Worm (Caenorhabditis elegans) whole organism, late embryonic: ENCODE data around the gene F52C12.6.
A peak's percentile ranks its signal among the peaks of the same experiment; 100 is the strongest.

Experiments used
- C08G9.2 ChIP-seq: sonication (generic microtip); optimal IDR thresholded peaks from 2 replicates; lab custom pipeline; 2016; ENCODE audit warnings: mild to moderate bottlenecking, missing genetic modification characterization, moderate library complexity, missing compliant biosample characterization
- C38D4.7 ChIP-seq: fragments of 200-800 bp; sonication (Bioruptor generic); optimal IDR thresholded peaks from 2 replicates; lab custom pipeline; 2018; ENCODE audit warnings: mild to moderate bottlenecking, missing genetic modification characterization, moderate library complexity, missing compliant biosample characterization
- F13H6.1 ChIP-seq: sonication (generic microtip); optimal IDR thresholded peaks from 2 replicates; lab custom pipeline; 2016; ENCODE audit warnings: missing genetic modification characterization, missing compliant biosample characterization
- K09A11.1 ChIP-seq: sonication (generic microtip); optimal IDR thresholded peaks from 2 replicates; lab custom pipeline; 2017; ENCODE audit warnings: antibody characterized with exemption, mild to moderate bottlenecking, missing genetic modification characterization, missing compliant biosample characterization; ENCODE audit not compliant: insufficient read depth
- T23F11.4 ChIP-seq: fragments of 200-800 bp; sonication (Bioruptor generic); optimal IDR thresholded peaks from 2 replicates; lab custom pipeline; 2018; ENCODE audit warnings: mild to moderate bottlenecking, missing genetic modification characterization, missing compliant biosample characterization
- Y22D7AL.16 ChIP-seq: sonication (generic microtip); optimal IDR thresholded peaks from 2 replicates; lab custom pipeline; 2016; ENCODE audit warnings: missing genetic modification characterization, missing compliant biosample characterization
- ceh-19 ChIP-seq: fragments of 200-800 bp; sonication (Bioruptor generic); optimal IDR thresholded peaks from 2 replicates; lab custom pipeline; 2018; ENCODE audit warnings: mild to moderate bottlenecking, missing genetic modification characterization, missing compliant biosample characterization
- ceh-22 ChIP-seq: sonication (generic microtip); optimal IDR thresholded peaks from 2 replicates; lab custom pipeline; 2017; ENCODE audit warnings: missing biosample characterization, missing genetic modification characterization
- ceh-30 ChIP-seq: fragments of 150-350 bp; optimal IDR thresholded peaks from 2 replicates; lab custom pipeline; 2014; ENCODE audit warnings: missing biosample characterization, missing genetic modification characterization
- ceh-31 ChIP-seq: sonication (generic microtip); optimal IDR thresholded peaks from 2 replicates; lab custom pipeline; 2016; ENCODE audit warnings: missing genetic modification characterization, missing compliant biosample characterization
- ceh-34 ChIP-seq: sonication (generic microtip); optimal IDR thresholded peaks from 2 replicates; lab custom pipeline; 2016; ENCODE audit warnings: mild to moderate bottlenecking, missing genetic modification characterization, missing compliant biosample characterization
- ceh-45 ChIP-seq: fragments of 200-800 bp; sonication (Bioruptor generic); IDR thresholded peaks from 2 replicates; pipeline ENCODE4 v1.3.6; 2022; ENCODE audit warnings: missing genetic modification reagents, missing genetic modification characterization, missing compliant biosample characterization
- ceh-48 ChIP-seq: sonication (generic microtip); optimal IDR thresholded peaks from 2 replicates; lab custom pipeline; 2016; ENCODE audit warnings: missing genetic modification characterization, inconsistent platforms, missing compliant biosample characterization
- ceh-6 ChIP-seq: fragments of 200-800 bp; sonication (Bioruptor generic); optimal IDR thresholded peaks from 2 replicates; lab custom pipeline; 2018; ENCODE audit warnings: mild to moderate bottlenecking, missing genetic modification characterization, missing compliant biosample characterization
- che-1 ChIP-seq: sonication (generic microtip); optimal IDR thresholded peaks from 2 replicates; lab custom pipeline; 2016; ENCODE audit warnings: mild to moderate bottlenecking, missing genetic modification characterization, missing compliant biosample characterization
- dve-1 ChIP-seq: sonication (generic microtip); optimal IDR thresholded peaks from 2 replicates; lab custom pipeline; 2017; ENCODE audit warnings: antibody characterized with exemption, mild to moderate bottlenecking, missing genetic modification characterization, missing compliant biosample characterization
- ets-4 ChIP-seq: sonication (generic microtip); optimal IDR thresholded peaks from 2 replicates; lab custom pipeline; 2016; ENCODE audit warnings: missing genetic modification characterization, missing compliant biosample characterization
- fkh-10 ChIP-seq: fragments of 150-350 bp; optimal IDR thresholded peaks from 2 replicates; lab custom pipeline; 2014; ENCODE audit warnings: missing biosample characterization, missing genetic modification reagents, missing genetic modification characterization
- fkh-6 ChIP-seq: sonication (generic microtip); optimal IDR thresholded peaks from 2 replicates; lab custom pipeline; 2016; ENCODE audit warnings: missing genetic modification characterization, missing compliant biosample characterization
- gmeb-2 ChIP-seq: sonication (generic microtip); optimal IDR thresholded peaks from 2 replicates; lab custom pipeline; 2016; ENCODE audit warnings: missing genetic modification characterization, inconsistent platforms, missing compliant biosample characterization
- hlh-13 ChIP-seq: fragments of 200-800 bp; sonication (Bioruptor generic); optimal IDR thresholded peaks from 2 replicates; lab custom pipeline; 2018; ENCODE audit warnings: mild to moderate bottlenecking, missing genetic modification characterization, missing compliant biosample characterization
- hlh-15 ChIP-seq: sonication (generic microtip); optimal IDR thresholded peaks from 2 replicates; lab custom pipeline; 2016; ENCODE audit warnings: missing genetic modification characterization, missing compliant biosample characterization
- hlh-30 ChIP-seq: sonication (generic microtip); optimal IDR thresholded peaks from 2 replicates; lab custom pipeline; 2017; ENCODE audit warnings: antibody characterized with exemption, missing genetic modification characterization, missing compliant biosample characterization; ENCODE audit not compliant: insufficient read depth
- hlh-6 ChIP-seq: sonication (generic microtip); optimal IDR thresholded peaks from 2 replicates; lab custom pipeline; 2016; ENCODE audit warnings: missing genotype, missing genetic modification characterization, missing compliant biosample characterization
- hlh-8 ChIP-seq: sonication (generic microtip); optimal IDR thresholded peaks from 2 replicates; lab custom pipeline; 2016; ENCODE audit warnings: missing genotype, missing genetic modification characterization, missing compliant biosample characterization
- lin-11 ChIP-seq: fragments of 200-800 bp; sonication (Bioruptor generic); optimal IDR thresholded peaks from 2 replicates; lab custom pipeline; 2018; ENCODE audit warnings: mild to moderate bottlenecking, missing genetic modification characterization, missing compliant biosample characterization
- madf-2 ChIP-seq: sonication (generic microtip); optimal IDR thresholded peaks from 2 replicates; lab custom pipeline; 2017; ENCODE audit warnings: missing genetic modification characterization, missing compliant biosample characterization
- nfya-1 ChIP-seq: sonication (generic microtip); optimal IDR thresholded peaks from 2 replicates; lab custom pipeline; 2017; ENCODE audit warnings: missing genetic modification characterization, mild to moderate bottlenecking, missing compliant biosample characterization, antibody characterized with exemption, moderate library complexity
- nhr-232 ChIP-seq: sonication (generic microtip); optimal IDR thresholded peaks from 2 replicates; lab custom pipeline; 2016; ENCODE audit warnings: missing genetic modification characterization, missing compliant biosample characterization
- npax-4 ChIP-seq: sonication (generic microtip); optimal IDR thresholded peaks from 2 replicates; lab custom pipeline; 2016; ENCODE audit warnings: missing genetic modification characterization, missing compliant biosample characterization
- pag-3 ChIP-seq: sonication (generic microtip); optimal IDR thresholded peaks from 2 replicates; lab custom pipeline; 2016; ENCODE audit warnings: missing compliant biosample characterization, missing genetic modification characterization, borderline replicate concordance
- pat-9 ChIP-seq: fragments of 200-800 bp; sonication (Bioruptor generic); optimal IDR thresholded peaks from 2 replicates; lab custom pipeline; 2018; ENCODE audit warnings: mild to moderate bottlenecking, missing genetic modification characterization, moderate library complexity, missing compliant biosample characterization
- pha-2 ChIP-seq: sonication (generic microtip); optimal IDR thresholded peaks from 2 replicates; lab custom pipeline; 2017; ENCODE audit warnings: mild to moderate bottlenecking, missing genetic modification characterization, missing compliant biosample characterization
- pqm-1 ChIP-seq: sonication (generic microtip); optimal IDR thresholded peaks from 2 replicates; lab custom pipeline; 2016; ENCODE audit warnings: missing genetic modification characterization, missing compliant biosample characterization
- pros-1 ChIP-seq: fragments of 150-350 bp; optimal IDR thresholded peaks from 2 replicates; lab custom pipeline; 2014; ENCODE audit warnings: missing biosample characterization, missing genetic modification reagents, missing genetic modification characterization
- ref-2 ChIP-seq: sonication (generic microtip); optimal IDR thresholded peaks from 2 replicates; lab custom pipeline; 2016; ENCODE audit warnings: missing genetic modification characterization, missing compliant biosample characterization
- sdc-2 ChIP-seq: sonication (generic microtip); optimal IDR thresholded peaks from 2 replicates; lab custom pipeline; 2016; ENCODE audit warnings: missing genotype, missing genetic modification characterization, missing compliant biosample characterization
- tbx-7 ChIP-seq: sonication (generic microtip); optimal IDR thresholded peaks from 2 replicates; lab custom pipeline; 2016; ENCODE audit warnings: missing genotype, missing genetic modification characterization, missing compliant biosample characterization
- ttx-3 ChIP-seq: sonication (generic microtip); optimal IDR thresholded peaks from 2 replicates; lab custom pipeline; 2016; ENCODE audit warnings: missing genetic modification reagents, missing genetic modification characterization, missing compliant biosample characterization
- unc-3 ChIP-seq, 2 experiments: fragments of 200-800 bp in 1 of 2; sonication (Bioruptor generic) in 1 of 2; sonication (generic microtip) in 1 of 2; conservative IDR thresholded peaks in 1 of 2; optimal IDR thresholded peaks in 1 of 2; 2 replicates each; pipeline versions ENCODE4 v1.3.6 to Lab custom; 2016 to 2022; ENCODE audit warnings: missing compliant biosample characterization in 2 of 2, missing genetic modification characterization in 2 of 2, missing genetic modification reagents in 1 of 2
- unc-42 ChIP-seq: sonication (generic microtip); optimal IDR thresholded peaks from 2 replicates; lab custom pipeline; 2016; ENCODE audit warnings: missing genotype, missing genetic modification characterization, missing compliant biosample characterization
- unc-86 ChIP-seq: sonication (generic microtip); optimal IDR thresholded peaks from 2 replicates; lab custom pipeline; 2016; ENCODE audit warnings: missing genetic modification characterization, missing compliant biosample characterization
- zip-5 ChIP-seq: sonication (generic microtip); optimal IDR thresholded peaks from 2 replicates; lab custom pipeline; 2016; ENCODE audit warnings: missing genetic modification characterization, missing compliant biosample characterization

F52C12.6 gene

DNA sequence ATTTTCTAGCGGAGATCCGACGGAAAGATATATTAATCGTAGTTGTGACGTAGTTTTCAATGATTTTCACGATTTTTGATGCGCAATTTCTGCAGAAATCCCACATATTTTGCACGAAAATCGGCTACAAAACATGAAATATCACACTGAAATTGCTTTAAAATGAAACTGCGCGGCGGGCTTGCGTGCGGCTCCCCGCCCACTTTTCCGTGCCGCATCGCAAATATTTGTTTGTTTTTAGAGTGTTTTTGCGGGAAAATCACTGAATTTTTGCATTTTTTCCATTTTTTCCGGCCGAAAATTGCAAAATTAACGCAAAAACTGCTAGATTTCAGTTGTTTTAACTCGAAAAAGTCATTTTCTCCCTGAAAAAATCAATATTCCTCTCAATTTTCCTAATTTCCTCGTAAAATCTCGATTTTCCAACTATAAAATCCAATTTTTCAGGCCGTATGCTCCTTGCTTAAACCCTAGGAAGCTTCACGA is 24.5 kb downstream of the F52C12.6 start, which contains the start of gene Y76B12C.6 (continued):
- no peak; the same call in 1 of the 2 replicates for TF ChIP-seq unc-3 (GFP tag; conservative IDR thresholded peaks at IDR 0.05; lab: Robert Waterston, UW)
- peak; percentile 31 for TF ChIP-seq unc-3 (tag; optimal IDR thresholded peaks at IDR 0.05; lab: Kevin White, UChicago)
- TF ChIP-seq T23F11.4 (GFP tag; lab: Kevin White, UChicago) = peak; percentile 30
- TF ChIP-seq ceh-22 (tag; lab: Kevin White, UChicago) = no peak
- TF ChIP-seq hlh-13 (GFP tag; lab: Kevin White, UChicago) = peak; percentile 34
- TF ChIP-seq zip-5 = peak; percentile 17
- TF ChIP-seq che-1 (tag; lab: Kevin White, UChicago) = peak; percentile 66
- no peak for TF ChIP-seq dve-1 (tag; lab: Kevin White, UChicago)
- TF ChIP-seq hlh-30 (tag; lab: Kevin White, UChicago) = no peak
- TF ChIP-seq pat-9 (tag; lab: Kevin White, UChicago) = peak; percentile 70
- TF ChIP-seq fkh-10 (GFP tag; lab: Kevin White, UChicago) = no peak
- no peak for TF ChIP-seq pros-1 (tag; lab: Kevin White, UChicago)
- TF ChIP-seq madf-2 (tag; lab: Kevin White, UChicago) = no peak
- TF ChIP-seq ref-2 = peak; percentile 26
- TF ChIP-seq ceh-19 (GFP tag; lab: Kevin White, UChicago) = peak; percentile 2
- TF ChIP-seq C38D4.7 (GFP tag; lab: Kevin White, UChicago) = peak; percentile 56
- peak; percentile 39 for TF ChIP-seq ceh-31 (tag; lab: Kevin White, UChicago)
- no peak for TF ChIP-seq hlh-15 (tag; lab: Kevin White, UChicago)
- peak; percentile 59 for TF ChIP-seq unc-86 (tag; lab: Kevin White, UChicago)
- TF ChIP-seq nhr-232 (tag; lab: Kevin White, UChicago) = peak; percentile 48
- TF ChIP-seq npax-4 (tag; lab: Kevin White, UChicago) = no peak
- TF ChIP-seq nfya-1 (tag; lab: Kevin White, UChicago) = peak; percentile 7
- no peak for TF ChIP-seq K09A11.1 (tag; lab: Kevin White, UChicago)
- no peak for TF ChIP-seq ceh-34
- no peak for TF ChIP-seq tbx-7 (tag; lab: Kevin White, UChicago)
- peak; percentile 60 for TF ChIP-seq lin-11 (tag; lab: Kevin White, UChicago)
- TF ChIP-seq ceh-45 = no peak
- TF ChIP-seq F13H6.1 (tag; lab: Kevin White, UChicago) = peak; percentile 52
- TF ChIP-seq ttx-3 (tag; lab: Kevin White, UChicago) = peak; percentile 60
- TF ChIP-seq hlh-6 (tag; lab: Kevin White, UChicago) = no peak
- TF ChIP-seq Y22D7AL.16 (tag; lab: Kevin White, UChicago) = peak; percentile 14
- TF ChIP-seq ets-4 = no peak
- peak; percentile 48 for TF ChIP-seq fkh-6 (tag; lab: Kevin White, UChicago)
- TF ChIP-seq pag-3 = no peak
- TF ChIP-seq pha-2 (tag; lab: Kevin White, UChicago) = peak; percentile 18
- no peak for TF ChIP-seq sdc-2 (tag; lab: Kevin White, UChicago)
- TF ChIP-seq pqm-1 (tag; lab: Kevin White, UChicago) = no peak
- no peak for TF ChIP-seq hlh-8 (tag; lab: Kevin White, UChicago)
- no peak for TF ChIP-seq ceh-30 (tag; lab: Kevin White, UChicago)
- no peak for TF ChIP-seq ceh-48 (tag; lab: Kevin White, UChicago)
- TF ChIP-seq ceh-6 = peak; percentile 76
- TF ChIP-seq unc-42 (tag; lab: Kevin White, UChicago) = peak; percentile 61
- peak; percentile 5 for TF ChIP-seq gmeb-2 (tag; lab: Kevin White, UChicago)
- TF ChIP-seq C08G9.2 (tag; lab: Kevin White, UChicago) = no peak
